Worm (Caenorhabditis elegans) whole organism, L4/young adult: ENCODE results near the gene str-88.

Source experiments
- W03F9.2 ChIP-seq: fragments of 150-350 bp; optimal IDR thresholded peaks from 2 replicates; lab custom pipeline; 2014; ENCODE audit warnings: missing biosample characterization, missing genetic modification characterization
- him-1 ChIP-seq: sonication (generic microtip); optimal IDR thresholded peaks from 2 replicates; lab custom pipeline; 2016; ENCODE audit warnings: missing genotype, missing genetic modification reagents, missing genetic modification characterization, missing compliant biosample characterization

ce11 chrV:15339363-15339762 lies 44.3 kb downstream of the str-88 start, which contains the start of gene clec-228:
- no peak for TF ChIP-seq him-1 (tag; lab: Kevin White, UChicago)
- TF ChIP-seq W03F9.2 = no peak
